Worm (Caenorhabditis elegans) whole organism, L4 larva: ENCODE data around the gene F19B6.10.

Experiments used
- F37D6.2 ChIP-seq: sonication (generic microtip); optimal IDR thresholded peaks from 2 replicates; lab custom pipeline; 2016; ENCODE audit warnings: mild to moderate bottlenecking, missing genetic modification characterization, missing compliant biosample characterization
- T20F7.1 ChIP-seq: fragments of 200-800 bp; sonication (Bioruptor generic); optimal IDR thresholded peaks from 2 replicates; lab custom pipeline; 2018; ENCODE audit warnings: mild to moderate bottlenecking, missing genetic modification characterization, missing compliant biosample characterization
- T26A8.4 ChIP-seq: fragments of 200-800 bp; sonication (Bioruptor generic); IDR thresholded peaks from 2 replicates; pipeline ENCODE4 v1.3.6; 2022; ENCODE audit warnings: missing genetic modification characterization, missing compliant biosample characterization
- Y75B8A.6 ChIP-seq: fragments of 200-800 bp; sonication (Bioruptor generic); IDR thresholded peaks from 2 replicates; pipeline ENCODE4 v1.3.6; 2022; ENCODE audit warnings: missing genetic modification reagents, missing genetic modification characterization, missing compliant biosample characterization
- ZK546.5 ChIP-seq, 2 experiments: sonication (generic microtip); optimal IDR thresholded peaks; 2 replicates each; lab custom pipeline; 2017; ENCODE audit warnings: missing biosample characterization in 2 of 2, missing genetic modification characterization in 2 of 2
- aha-1 ChIP-seq: fragments of 150-350 bp; peaks from one replicate; lab custom pipeline; 2014; ENCODE audit warnings: missing biosample characterization, missing genetic modification characterization
- aly-2 ChIP-seq: sonication (generic microtip); optimal IDR thresholded peaks from 2 replicates; lab custom pipeline; 2018; ENCODE audit warnings: missing biosample characterization, missing genetic modification characterization
- arid-1 ChIP-seq: fragments of 200-800 bp; sonication (Bioruptor generic); conservative IDR thresholded peaks from 2 replicates; pipeline ENCODE4 v1.3.6; 2022; ENCODE audit warnings: missing genetic modification reagents, missing genetic modification characterization, missing compliant biosample characterization
- ceh-32 ChIP-seq: sonication (generic microtip); optimal IDR thresholded peaks from 2 replicates; lab custom pipeline; 2016; ENCODE audit warnings: mild to moderate bottlenecking, missing genetic modification characterization, missing compliant biosample characterization; ENCODE audit not compliant: poor library complexity
- ceh-62 ChIP-seq: sonication (generic microtip); optimal IDR thresholded peaks from 2 replicates; lab custom pipeline; 2017; ENCODE audit warnings: missing biosample characterization, missing genetic modification characterization
- cey-2 ChIP-seq: sonication (generic microtip); optimal IDR thresholded peaks from 3 replicates; lab custom pipeline; 2017; ENCODE audit warnings: missing genetic modification characterization, mild to moderate bottlenecking, missing compliant biosample characterization, antibody characterized with exemption, borderline replicate concordance; ENCODE audit not compliant: insufficient read depth
- ctbp-1 ChIP-seq: fragments of 200-800 bp; sonication (Bioruptor generic); IDR thresholded peaks from 2 replicates; pipeline ENCODE4 v1.3.6; 2022; ENCODE audit warnings: missing genetic modification reagents, missing genetic modification characterization, missing compliant biosample characterization
- daf-12 ChIP-seq: fragments of 150-350 bp; optimal IDR thresholded peaks from 2 replicates; lab custom pipeline; 2014; ENCODE audit warnings: missing biosample characterization, missing genetic modification reagents, missing genetic modification characterization
- daf-19 ChIP-seq: fragments of 200-800 bp; sonication (Bioruptor generic); conservative IDR thresholded peaks from 2 replicates; pipeline ENCODE4 v1.3.6; 2022; ENCODE audit warnings: missing genetic modification characterization, missing compliant biosample characterization
- daf-8 ChIP-seq: fragments of 200-800 bp; sonication (Bioruptor generic); IDR thresholded peaks from 2 replicates; pipeline ENCODE4 v1.3.6; 2022; ENCODE audit warnings: missing genetic modification characterization, missing compliant biosample characterization
- dmd-9 ChIP-seq: fragments of 200-800 bp; sonication (Bioruptor generic); IDR thresholded peaks from 2 replicates; pipeline ENCODE4 v1.3.6; 2022; ENCODE audit warnings: missing genetic modification reagents, missing genetic modification characterization, missing compliant biosample characterization
- dpl-1 ChIP-seq: fragments of 150-350 bp; optimal IDR thresholded peaks from 2 replicates; lab custom pipeline; 2014; ENCODE audit warnings: missing biosample characterization, missing genetic modification reagents, missing genetic modification characterization
- dve-1 ChIP-seq: sonication (generic microtip); optimal IDR thresholded peaks from 2 replicates; lab custom pipeline; 2017; ENCODE audit warnings: antibody characterized with exemption, mild to moderate bottlenecking, missing genetic modification characterization, missing compliant biosample characterization; ENCODE audit not compliant: insufficient read depth
- fos-1 ChIP-seq: fragments of 150-350 bp; optimal IDR thresholded peaks from 2 replicates; lab custom pipeline; 2014; ENCODE audit warnings: missing biosample characterization, missing genetic modification characterization
- hlh-11 ChIP-seq: fragments of 200-800 bp; sonication (Bioruptor generic); optimal IDR thresholded peaks from 2 replicates; lab custom pipeline; 2018; ENCODE audit warnings: mild to moderate bottlenecking, missing genetic modification characterization, missing compliant biosample characterization
- lim-7 ChIP-seq: fragments of 200-800 bp; sonication (Bioruptor generic); IDR thresholded peaks from 2 replicates; pipeline ENCODE4 v1.3.6; 2022; ENCODE audit warnings: missing genetic modification characterization, missing compliant biosample characterization
- lin-39 ChIP-seq: fragments of 150-350 bp; optimal IDR thresholded peaks from 2 replicates; lab custom pipeline; 2014; ENCODE audit warnings: missing biosample characterization, missing genetic modification reagents, missing genetic modification characterization
- lir-3 ChIP-seq: sonication (generic microtip); optimal IDR thresholded peaks from 2 replicates; lab custom pipeline; 2016; ENCODE audit warnings: mild to moderate bottlenecking, missing genetic modification characterization, missing compliant biosample characterization
- mdl-1 ChIP-seq, 2 experiments: fragments of 150-350 bp in 1 of 2; sonication (generic microtip) in 1 of 2; optimal IDR thresholded peaks; 2 replicates each; lab custom pipeline; 2014 to 2017; ENCODE audit warnings: missing biosample characterization in 2 of 2, missing genetic modification characterization in 2 of 2
- mdt-29 ChIP-seq: fragments of 200-800 bp; sonication (Bioruptor generic); IDR thresholded peaks from 2 replicates; pipeline ENCODE4 v1.3.6; 2022; ENCODE audit warnings: missing genetic modification reagents, missing genetic modification characterization, missing compliant biosample characterization
- mep-1 ChIP-seq: fragments of 150-350 bp; sonication (generic microtip); optimal IDR thresholded peaks from 3 replicates; lab custom pipeline; 2014; ENCODE audit warnings: missing biosample characterization, missing genetic modification characterization
- mes-2 ChIP-seq: sonication (generic microtip); optimal IDR thresholded peaks from 2 replicates; lab custom pipeline; 2016; ENCODE audit warnings: missing genotype, mild to moderate bottlenecking, missing genetic modification characterization, missing compliant biosample characterization; ENCODE audit not compliant: poor library complexity, severe bottlenecking
- mxl-3 ChIP-seq: fragments of 200-800 bp; sonication (Bioruptor generic); optimal IDR thresholded peaks from 2 replicates; lab custom pipeline; 2018; ENCODE audit warnings: mild to moderate bottlenecking, missing genetic modification characterization, missing compliant biosample characterization
- nhr-102 ChIP-seq: sonication (generic microtip); optimal IDR thresholded peaks from 2 replicates; lab custom pipeline; 2016; ENCODE audit warnings: mild to moderate bottlenecking, missing genetic modification characterization, moderate library complexity, missing compliant biosample characterization
- nhr-11 ChIP-seq: fragments of 150-350 bp; optimal IDR thresholded peaks from 2 replicates; lab custom pipeline; 2014; ENCODE audit warnings: missing biosample characterization, missing genetic modification characterization
- nhr-25 ChIP-seq: sonication (generic microtip); optimal IDR thresholded peaks from 2 replicates; lab custom pipeline; 2017; ENCODE audit warnings: missing genetic modification characterization, mild to moderate bottlenecking, missing compliant biosample characterization, antibody characterized with exemption, moderate library complexity, borderline replicate concordance; ENCODE audit not compliant: insufficient read depth
- nhr-28 ChIP-seq: fragments of 150-350 bp; optimal IDR thresholded peaks from 2 replicates; lab custom pipeline; 2014; ENCODE audit warnings: missing biosample characterization, missing genetic modification characterization
- nhr-41 ChIP-seq: fragments of 200-800 bp; sonication (Bioruptor generic); IDR thresholded peaks from 2 replicates; pipeline ENCODE4 v1.3.6; 2022; ENCODE audit warnings: missing genetic modification reagents, missing genetic modification characterization, missing compliant biosample characterization
- nhr-42 ChIP-seq: fragments of 200-800 bp; sonication (Bioruptor generic); IDR thresholded peaks from 2 replicates; pipeline ENCODE4 v1.3.6; 2022; ENCODE audit warnings: missing genetic modification characterization, missing compliant biosample characterization
- nhr-48 ChIP-seq: sonication (generic microtip); optimal IDR thresholded peaks from 2 replicates; lab custom pipeline; 2016; ENCODE audit warnings: mild to moderate bottlenecking, missing genetic modification characterization, missing compliant biosample characterization
- nhr-76 ChIP-seq: fragments of 150-350 bp; optimal IDR thresholded peaks from 2 replicates; lab custom pipeline; 2014; ENCODE audit warnings: missing biosample characterization, missing genetic modification characterization
- pha-4 ChIP-seq, 2 experiments: fragments of 150-350 bp in 1 of 2; fragments of 200-800 bp in 1 of 2; sonication (Bioruptor generic) in 1 of 2; IDR thresholded peaks in 1 of 2; optimal IDR thresholded peaks in 1 of 2; 2 replicates each; pipeline versions ENCODE4 v1.3.6 to Lab custom; 2014 to 2022; ENCODE audit warnings: missing genetic modification characterization in 2 of 2, missing genetic modification reagents in 2 of 2, missing biosample characterization in 1 of 2, missing compliant biosample characterization in 1 of 2
- pqm-1 ChIP-seq: sonication (generic microtip); optimal IDR thresholded peaks from 2 replicates; lab custom pipeline; 2017; ENCODE audit warnings: missing biosample characterization, missing genetic modification characterization
- saeg-2 ChIP-seq: fragments of 200-800 bp; sonication (Bioruptor generic); IDR thresholded peaks from 2 replicates; pipeline ENCODE4 v1.3.6; 2022; ENCODE audit warnings: missing genetic modification reagents, missing genetic modification characterization, missing compliant biosample characterization
- set-16 ChIP-seq: fragments of 200-800 bp; sonication (Bioruptor generic); IDR thresholded peaks from 2 replicates; pipeline ENCODE4 v1.3.6; 2022; ENCODE audit warnings: missing genetic modification reagents, missing genetic modification characterization, missing compliant biosample characterization
- snpc-1.2 ChIP-seq: fragments of 200-800 bp; sonication (Bioruptor generic); IDR thresholded peaks from 2 replicates; pipeline ENCODE4 v1.3.6; 2022; ENCODE audit warnings: missing genetic modification reagents, missing genetic modification characterization, missing compliant biosample characterization
- spr-3 ChIP-seq: fragments of 200-800 bp; sonication (Bioruptor generic); optimal IDR thresholded peaks from 2 replicates; lab custom pipeline; 2018; ENCODE audit warnings: mild to moderate bottlenecking, missing genetic modification characterization, missing compliant biosample characterization
- unc-62 ChIP-seq, 3 experiments: fragments of 150-350 bp in 1 of 3; sonication (generic microtip); optimal IDR thresholded peaks in 2 of 3; peaks in 1 of 3; 1 replicate in 1 of 3; 2 replicates in 2 of 3; lab custom pipeline; 2014 to 2017; ENCODE audit warnings: missing biosample characterization in 3 of 3, missing genetic modification characterization in 3 of 3, missing genetic modification reagents in 3 of 3, missing genotype in 1 of 3
- zfp-2 ChIP-seq: sonication (generic microtip); optimal IDR thresholded peaks from 2 replicates; lab custom pipeline; 2016; ENCODE audit warnings: mild to moderate bottlenecking, missing genetic modification characterization, missing compliant biosample characterization
- ztf-7 ChIP-seq: fragments of 150-350 bp; optimal IDR thresholded peaks from 2 replicates; lab custom pipeline; 2014; ENCODE audit warnings: missing biosample characterization, missing genetic modification characterization

F19B6.10 gene

ce11 chrIV:12336893-12337627, at the start of gene F19B6.10, which contains the start of gene wht-5:
Gene F19B6.10 (plus strand): TSS chrIV:12337193.
Gene wht-5 (plus strand): TSS chrIV:12337577.
- TF ChIP-seq spr-3 (GFP tag; lab: Kevin White, UChicago) = no peak
- TF ChIP-seq daf-8 = no peak
- TF ChIP-seq T26A8.4 (GFP tag; lab: Robert Waterston, UW) = no peak
- TF ChIP-seq cey-2 = no peak
- no peak for TF ChIP-seq daf-19 (GFP tag; lab: Robert Waterston, UW)
- no peak for TF ChIP-seq daf-12 (tag; lab: Kevin White, UChicago)
- no peak for TF ChIP-seq pqm-1
- no peak for TF ChIP-seq mxl-3
- no peak for TF ChIP-seq aha-1 (tag; lab: Kevin White, UChicago)
- no peak for TF ChIP-seq dve-1 (tag; lab: Kevin White, UChicago)
- TF ChIP-seq nhr-42 = no peak
- TF ChIP-seq mes-2 = no peak
- no peak for TF ChIP-seq ceh-62 (tag; lab: Kevin White, UChicago)

- TF ChIP-seq mdl-1 (tag; optimal IDR thresholded peaks at IDR 0.05; lab: Kevin White, UChicago) (no peak), nhr-42 (no peak), daf-8 (no peak), zfp-2 (tag; lab: Kevin White, UChicago) (no peak), T20F7.1 (GFP tag; lab: Kevin White, UChicago) (no peak), unc-62 (GFP tag; optimal IDR thresholded peaks at IDR 0.05 in 1 of 2; lab: Kevin White, UChicago) (no peak), unc-62 (tag; optimal IDR thresholded peaks at IDR 0.05; lab: Kevin White, UChicago) (no peak), T26A8.4 (GFP tag; lab: Robert Waterston, UW) (no peak), fos-1 (tag; lab: Kevin White, UChicago) (no peak), saeg-2 (GFP tag; lab: Robert Waterston, UW) (no peak), lir-3 (tag; lab: Kevin White, UChicago) (no peak), pha-4 (GFP tag; IDR thresholded peaks at IDR 0.05; lab: Robert Waterston, UW) (no peak), pha-4 (tag; optimal IDR thresholded peaks at IDR 0.05; lab: Kevin White, UChicago) (no peak), nhr-48 (tag; lab: Kevin White, UChicago) (no peak), ZK546.5 (tag; optimal IDR thresholded peaks at IDR 0.05; lab: Kevin White, UChicago) (no peak), mes-2 (no peak), nhr-41 (GFP tag; lab: Robert Waterston, UW) (no peak), ceh-32 (tag; lab: Kevin White, UChicago) (no peak), ctbp-1 (GFP tag; lab: Robert Waterston, UW) (no peak), ztf-7 (tag; lab: Kevin White, UChicago) (no peak), hlh-11 (tag; lab: Kevin White, UChicago) (no peak)
These were observed 49.4 kb upstream of the F19B6.10 start, which contains the start of gene erl-1 for ce11 chrIV:12287628-12288027. Gene erl-1 (plus strand): TSS chrIV:12287928.

DNA sequence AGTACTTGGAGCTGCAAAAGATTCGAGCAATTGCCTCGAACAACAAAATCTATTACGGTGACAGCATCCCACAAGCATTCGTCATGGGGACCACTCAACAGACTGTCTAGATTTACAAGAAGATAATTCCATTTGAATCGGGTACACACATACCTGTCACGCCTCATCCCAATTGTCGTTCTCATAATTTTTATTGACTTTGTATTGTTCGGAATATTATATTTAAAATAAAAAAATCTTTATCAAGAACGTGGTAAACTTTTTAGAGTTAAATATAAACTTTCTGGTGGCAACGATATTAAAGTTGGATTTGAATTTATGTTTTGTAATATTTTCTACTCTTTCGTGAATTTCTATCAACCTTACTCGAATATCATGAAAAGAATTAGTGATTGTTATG, 47.8 kb upstream of the F19B6.10 start, which contains the start of gene C42C1.9:
Gene C42C1.9 (plus strand): TSS at position 301 of the 400 bp plus-strand sequence.
- no peak for TF ChIP-seq cey-2
- TF ChIP-seq nhr-11 (tag; lab: Kevin White, UChicago) = no peak
- TF ChIP-seq mdt-29 = no peak
- TF ChIP-seq lim-7 = no peak
- TF ChIP-seq set-16 = no peak
- no peak for TF ChIP-seq arid-1
- no peak for TF ChIP-seq snpc-1.2
- TF ChIP-seq nhr-28 (tag; lab: Kevin White, UChicago) = no peak
- TF ChIP-seq F37D6.2 = no peak
- TF ChIP-seq lin-39 = no peak
- no peak for TF ChIP-seq mep-1 (tag; lab: Kevin White, UChicago)
- no peak for TF ChIP-seq dpl-1 (GFP tag; lab: Kevin White, UChicago)
- no peak for TF ChIP-seq fos-1 (tag; lab: Kevin White, UChicago)
- TF ChIP-seq nhr-102 (tag; lab: Kevin White, UChicago) = no peak
- TF ChIP-seq mes-2 = no peak
- no peak for TF ChIP-seq nhr-25
- no peak for TF ChIP-seq aly-2 (tag; lab: Kevin White, UChicago)
- no peak for TF ChIP-seq nhr-76
- TF ChIP-seq dmd-9 = no peak
- TF ChIP-seq Y75B8A.6 (GFP tag; lab: Robert Waterston, UW) = no peak
